Fruit fly (Drosophila melanogaster): ENCODE results near the gene CG34347.

DNA sequence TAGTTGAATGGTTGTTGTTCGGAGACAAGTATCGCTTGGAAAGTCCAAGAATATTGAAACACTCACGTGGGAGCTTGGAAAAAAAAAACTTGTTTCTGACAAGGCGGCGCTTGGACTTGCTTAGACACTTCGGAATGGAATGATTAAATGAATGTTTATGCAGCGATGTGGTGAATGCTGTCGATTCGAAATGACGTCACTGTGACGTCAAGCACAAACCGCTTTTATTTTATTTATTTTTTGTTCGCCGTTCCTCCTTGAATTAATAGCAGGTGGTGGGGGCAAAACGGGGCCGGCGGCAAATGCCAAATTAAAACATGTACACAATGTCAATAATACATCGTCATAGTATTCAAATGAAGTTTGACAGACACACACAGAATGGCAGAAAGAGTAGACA, 108.6 kb downstream of the CG34347 start:
- TF ChIP-seq CG8478 (optimal IDR thresholded peaks at IDR 0.05) (no peak), CTCF (optimal IDR thresholded peaks at IDR 0.05) (no peak)

Measured in S2 (cell line).